Fruit fly (Drosophila melanogaster) whole organism, embryonic: Measurements from ENCODE around the gene Rbp1-like.

ENCODE experiments used
- ATbp ChIP-seq: fragments of 200-800 bp; sonication (Bioruptor generic); optimal IDR thresholded peaks from 2 replicates; lab custom pipeline; 2017; ENCODE audit warnings: missing biosample characterization, mild to moderate bottlenecking, missing genetic modification characterization, missing genetic modification reagents
- Awh ChIP-seq: fragments of 200-800 bp; sonication (Bioruptor generic); IDR thresholded peaks from 2 replicates; pipeline ENCODE4, ENCODE4 v1.3.6; 2022; ENCODE audit warnings: missing biosample characterization, missing genetic modification characterization
- B-H2 ChIP-seq: fragments of 200-800 bp; sonication (Bioruptor generic); optimal IDR thresholded peaks from 2 replicates; lab custom pipeline; 2018; ENCODE audit warnings: missing biosample characterization, mild to moderate bottlenecking, missing genetic modification characterization
- Bgb ChIP-seq: fragments of 200-800 bp; sonication (Bioruptor generic); IDR thresholded peaks from 2 replicates; pipeline ENCODE4 v1.3.6; 2022; ENCODE audit warnings: missing biosample characterization, missing genetic modification characterization; ENCODE audit not compliant: partially characterized antibody
- CG10209 ChIP-seq: fragments of 200-800 bp; sonication (Bioruptor generic); optimal IDR thresholded peaks from 3 replicates; lab custom pipeline; 2017; ENCODE audit warnings: missing biosample characterization, mild to moderate bottlenecking, missing genetic modification characterization, missing genetic modification reagents
- CG11085 ChIP-seq: fragments of 200-800 bp; sonication (Bioruptor generic); IDR thresholded peaks from 2 replicates; pipeline ENCODE4 v1.3.6; 2022; ENCODE audit warnings: missing biosample characterization, missing genetic modification characterization
- CG11504 ChIP-seq: fragments of 200-800 bp; sonication (Bioruptor generic); optimal IDR thresholded peaks from 3 replicates; lab custom pipeline; 2019; ENCODE audit warnings: missing biosample characterization, mild to moderate bottlenecking, missing genetic modification characterization, moderate library complexity
- CG12155 ChIP-seq: fragments of 200-800 bp; sonication (Bioruptor generic); optimal IDR thresholded peaks from 3 replicates; lab custom pipeline; 2016; ENCODE audit warnings: missing biosample characterization, missing genetic modification characterization
- CG14710 ChIP-seq: fragments of 200-800 bp; sonication (Bioruptor generic); optimal IDR thresholded peaks from 3 replicates; lab custom pipeline; 2019; ENCODE audit warnings: missing biosample characterization, mild to moderate bottlenecking, missing genetic modification characterization, moderate library complexity
- CG15011 ChIP-seq: fragments of 200-800 bp; sonication (Bioruptor generic); optimal IDR thresholded peaks from 3 replicates; lab custom pipeline; 2018; ENCODE audit warnings: missing biosample characterization, mild to moderate bottlenecking, missing genetic modification characterization
- CG15073 ChIP-seq: fragments of 200-800 bp; sonication (Bioruptor generic); optimal IDR thresholded peaks from 2 replicates; lab custom pipeline; 2016; ENCODE audit warnings: missing biosample characterization, missing genetic modification characterization
- CG15696 ChIP-seq: fragments of 200-800 bp; sonication (Bioruptor generic); optimal IDR thresholded peaks from 2 replicates; lab custom pipeline; 2019; ENCODE audit warnings: missing biosample characterization, mild to moderate bottlenecking, missing genetic modification characterization, moderate library complexity
- CG1603 ChIP-seq: fragments of 200-800 bp; sonication (Bioruptor generic); optimal IDR thresholded peaks from 2 replicates; lab custom pipeline; 2019; ENCODE audit warnings: missing biosample characterization, mild to moderate bottlenecking, missing genetic modification characterization, moderate library complexity
- CG17359 ChIP-seq: fragments of 200-800 bp; sonication (Bioruptor generic); optimal IDR thresholded peaks from 3 replicates; lab custom pipeline; 2018; ENCODE audit warnings: missing biosample characterization, mild to moderate bottlenecking, missing genetic modification characterization, moderate library complexity
- CG17568 ChIP-seq: fragments of 200-800 bp; sonication (Bioruptor generic); optimal IDR thresholded peaks from 2 replicates; lab custom pipeline; 2018; ENCODE audit warnings: missing biosample characterization, mild to moderate bottlenecking, missing genetic modification characterization, moderate library complexity
- CG2889 ChIP-seq: fragments of 200-800 bp; sonication (Bioruptor generic); IDR thresholded peaks from 3 replicates; pipeline ENCODE4 v1.3.6; 2022; ENCODE audit warnings: missing biosample characterization, missing genetic modification characterization
- CG32532 ChIP-seq: fragments of 200-800 bp; sonication (Bioruptor generic); IDR thresholded peaks from 2 replicates; pipeline ENCODE4 v1.3.6; 2022; ENCODE audit warnings: missing biosample characterization, missing genetic modification characterization
- CG7839 ChIP-seq: fragments of 200-800 bp; sonication (Bioruptor generic); optimal IDR thresholded peaks from 3 replicates; lab custom pipeline; 2018; ENCODE audit warnings: missing biosample characterization, mild to moderate bottlenecking, missing genetic modification characterization, moderate library complexity
- CG8944 ChIP-seq: fragments of 200-800 bp; sonication (Bioruptor generic); optimal IDR thresholded peaks from 3 replicates; lab custom pipeline; 2016; ENCODE audit warnings: missing biosample characterization, missing genetic modification characterization
- CrebB ChIP-seq: fragments of 200-800 bp; sonication (Bioruptor generic); optimal IDR thresholded peaks from 3 replicates; lab custom pipeline; 2018; ENCODE audit warnings: missing biosample characterization, mild to moderate bottlenecking, missing genetic modification characterization
- Dip2 ChIP-seq: fragments of 200-800 bp; sonication (Bioruptor generic); IDR thresholded peaks from 2 replicates; pipeline ENCODE4 v1.3.6; 2022; ENCODE audit warnings: missing biosample characterization, missing genetic modification characterization
- Dip3 ChIP-seq: fragments of 200-800 bp; sonication (Bioruptor generic); optimal IDR thresholded peaks from 3 replicates; lab custom pipeline; 2016; ENCODE audit warnings: missing biosample characterization, missing genetic modification characterization
- Doc2 ChIP-seq: fragments of 200-800 bp; sonication (Bioruptor generic); IDR thresholded peaks from 2 replicates; pipeline ENCODE4 v1.3.6; 2022; ENCODE audit warnings: missing biosample characterization, missing genetic modification characterization
- Eip74EF ChIP-seq, 2 experiments: fragments of 200-800 bp in 1 of 2; fragments of >200 bp in 1 of 2; sonication (Bioruptor generic) in 1 of 2; optimal IDR thresholded peaks; 2 replicates each; lab custom pipeline; 2017 to 2019; ENCODE audit warnings: missing biosample characterization in 2 of 2, missing genetic modification characterization in 2 of 2, mild to moderate bottlenecking in 1 of 2, moderate library complexity in 1 of 2
- H15 ChIP-seq: fragments of 200-800 bp; sonication (Bioruptor generic); IDR thresholded peaks from 3 replicates; pipeline ENCODE4 v1.3.6; 2022; ENCODE audit warnings: missing biosample characterization, missing genetic modification characterization
- Rfx ChIP-seq: fragments of 200-800 bp; sonication (Bioruptor generic); IDR thresholded peaks from 2 replicates; pipeline ENCODE4 v1.3.6; 2022; ENCODE audit warnings: missing biosample characterization, missing genetic modification characterization
- TFAM ChIP-seq: fragments of 200-800 bp; sonication (Bioruptor generic); optimal IDR thresholded peaks from 2 replicates; lab custom pipeline; 2017; ENCODE audit warnings: missing biosample characterization, missing genetic modification characterization, inconsistent platforms
- Taf1 ChIP-seq: fragments of 200-800 bp; sonication (Bioruptor generic); IDR thresholded peaks from 2 replicates; pipeline ENCODE4 v1.3.6; 2022; ENCODE audit warnings: missing biosample characterization, missing genetic modification characterization
- aop ChIP-seq: fragments of 200-800 bp; sonication (Bioruptor generic); IDR thresholded peaks from 2 replicates; pipeline ENCODE4 v1.3.6; 2022; ENCODE audit warnings: missing biosample characterization, missing genetic modification characterization
- bbx ChIP-seq: fragments of 200-800 bp; sonication (Bioruptor generic); IDR thresholded peaks from 2 replicates; pipeline ENCODE4 v1.3.6; 2022; ENCODE audit warnings: missing biosample characterization, missing genetic modification characterization; ENCODE audit not compliant: partially characterized antibody
- bigmax ChIP-seq: fragments of 200-800 bp; sonication (Bioruptor generic); optimal IDR thresholded peaks from 2 replicates; lab custom pipeline; 2018; ENCODE audit warnings: missing biosample characterization, mild to moderate bottlenecking, missing genetic modification characterization
- cas ChIP-seq: fragments of 200-800 bp; sonication (Bioruptor generic); IDR thresholded peaks from 2 replicates; pipeline ENCODE4 v1.3.6; 2022; ENCODE audit warnings: missing biosample characterization, missing genetic modification characterization
- chinmo ChIP-seq: fragments of 200-800 bp; sonication (Bioruptor generic); IDR thresholded peaks from 4 replicates; pipeline ENCODE4 v1.3.6; 2022; ENCODE audit warnings: missing biosample characterization, missing genetic modification characterization; ENCODE audit not compliant: partially characterized antibody
- ems ChIP-seq: fragments of 200-800 bp; sonication (Bioruptor generic); optimal IDR thresholded peaks from 3 replicates; lab custom pipeline; 2016; ENCODE audit warnings: missing biosample characterization, missing genetic modification characterization
- eyg ChIP-seq: fragments of 200-800 bp; sonication (Bioruptor generic); optimal IDR thresholded peaks from 3 replicates; lab custom pipeline; 2016; ENCODE audit warnings: missing biosample characterization, missing genetic modification characterization
- gem ChIP-seq: fragments of 200-800 bp; sonication (Bioruptor generic); optimal IDR thresholded peaks from 2 replicates; lab custom pipeline; 2019; ENCODE audit warnings: missing biosample characterization, mild to moderate bottlenecking, missing genetic modification characterization, moderate library complexity
- hb ChIP-seq: fragments of 200-800 bp; sonication (Bioruptor generic); IDR thresholded peaks from 3 replicates; pipeline ENCODE4 v1.3.6; 2022; ENCODE audit warnings: missing biosample characterization, missing genetic modification characterization; ENCODE audit not compliant: partially characterized antibody
- inv ChIP-seq: fragments of 200-800 bp; sonication (Bioruptor generic); IDR thresholded peaks from 2 replicates; pipeline ENCODE4 v1.3.6; 2022; ENCODE audit warnings: missing biosample characterization, missing genetic modification characterization; ENCODE audit not compliant: partially characterized antibody
- klu ChIP-seq: fragments of 200-800 bp; sonication (Bioruptor generic); IDR thresholded peaks from 2 replicates; pipeline ENCODE4 v1.3.6; 2022; ENCODE audit warnings: missing biosample characterization, missing genetic modification characterization
- mirr ChIP-seq: fragments of 200-800 bp; sonication (Bioruptor generic); optimal IDR thresholded peaks from 3 replicates; lab custom pipeline; 2018; ENCODE audit warnings: missing biosample characterization, mild to moderate bottlenecking, missing genetic modification characterization
- nmo ChIP-seq: fragments of 200-800 bp; sonication (Bioruptor generic); optimal IDR thresholded peaks from 2 replicates; lab custom pipeline; 2018; ENCODE audit warnings: missing biosample characterization, mild to moderate bottlenecking, missing genetic modification characterization, moderate library complexity
- nom ChIP-seq: fragments of 200-800 bp; sonication (Bioruptor generic); optimal IDR thresholded peaks from 2 replicates; lab custom pipeline; 2017; ENCODE audit warnings: missing biosample characterization, missing genetic modification characterization, mild to moderate bottlenecking, moderate library complexity, missing genetic modification reagents
- onecut ChIP-seq: fragments of 200-800 bp; sonication (Bioruptor generic); IDR thresholded peaks from 2 replicates; pipeline ENCODE4 v1.3.6; 2022; ENCODE audit warnings: missing biosample characterization, missing genetic modification characterization
- peb ChIP-seq: fragments of 200-800 bp; sonication (Bioruptor generic); IDR thresholded peaks from 2 replicates; pipeline ENCODE4 v1.3.6; 2022; ENCODE audit warnings: missing biosample characterization, missing genetic modification characterization
- repo ChIP-seq: fragments of 200-800 bp; sonication (Bioruptor generic); optimal IDR thresholded peaks from 2 replicates; lab custom pipeline; 2016; ENCODE audit warnings: missing biosample characterization, missing genetic modification characterization
- run ChIP-seq: fragments of 200-800 bp; sonication (Bioruptor generic); optimal IDR thresholded peaks from 3 replicates; lab custom pipeline; 2018; ENCODE audit warnings: missing biosample characterization, mild to moderate bottlenecking, missing genetic modification characterization
- scrt ChIP-seq: fragments of 200-800 bp; sonication (Bioruptor generic); optimal IDR thresholded peaks from 2 replicates; lab custom pipeline; 2018; ENCODE audit warnings: missing biosample characterization, mild to moderate bottlenecking, missing genetic modification characterization, moderate library complexity
- tin ChIP-seq: fragments of 200-800 bp; sonication (Bioruptor generic); optimal IDR thresholded peaks from 3 replicates; lab custom pipeline; 2016; ENCODE audit warnings: missing biosample characterization, missing genetic modification characterization

Gene Rbp1-like

dm6 chrX:13396378-13397099 is 11.9 kb upstream of the Rbp1-like start, which contains the start of gene Bcat (continued):
- TF ChIP-seq CG17568 (GFP tag; lab: Kevin White, UChicago) (no peak), tin (GFP tag; lab: Kevin White, UChicago) (peak; percentile 52), nom (peak; percentile 57), Taf1 (no peak), CG1603 (tag; lab: Kevin White, UChicago) (peak; percentile 4), CG11085 (GFP tag; lab: Robert Waterston, UW) (peak; percentile 57; the same call in 1 of the 2 replicates), CG17359 (tag; lab: Kevin White, UChicago) (peak; percentile 29), Eip74EF (GFP tag; optimal IDR thresholded peaks at IDR 0.05; lab: Kevin White, UChicago) (peak in 1 of 2 experiments; percentile 45), CG7839 (peak; percentile 83), bbx (no peak), hb (no peak), nmo (peak; percentile 84), peb (GFP tag; lab: Robert Waterston, UW) (no peak), ems (GFP tag; lab: Kevin White, UChicago) (no peak), CG12155 (no peak), gem (tag; lab: Kevin White, UChicago) (peak; percentile 85), scrt (GFP tag; lab: Kevin White, UChicago) (peak; percentile 58), Rfx (GFP tag; lab: Robert Waterston, UW) (peak; percentile 68; the same call in 1 of the 2 replicates), CG15073 (GFP tag; lab: Kevin White, UChicago) (no peak), inv (no peak), CG2889 (0 out of 3 replicates have a peak, but pooled peaks have one; percentile 39), TFAM (GFP tag; lab: Kevin White, UChicago) (no peak), klu (GFP tag; lab: Robert Waterston, UW) (no peak; the same call in 1 of the 2 replicates), ATbp (GFP tag; lab: Kevin White, UChicago) (peak; percentile 11), run (tag; lab: Kevin White, UChicago) (peak; percentile 11), Dip2 (GFP tag; lab: Robert Waterston, UW) (no peak), Doc2 (GFP tag; lab: Robert Waterston, UW) (no peak), Dip3 (GFP tag; lab: Kevin White, UChicago) (peak; percentile 51), aop (GFP tag; lab: Robert Waterston, UW) (no peak), onecut (GFP tag; lab: Robert Waterston, UW) (no peak), CG10209 (GFP tag; lab: Kevin White, UChicago) (peak; percentile 82), mirr (GFP tag; lab: Kevin White, UChicago) (peak; percentile 16), B-H2 (GFP tag; lab: Kevin White, UChicago) (peak; percentile 4), repo (GFP tag; lab: Kevin White, UChicago) (no peak), CG15696 (tag; lab: Kevin White, UChicago) (no peak), eyg (GFP tag; lab: Kevin White, UChicago) (no peak), CG15011 (GFP tag; lab: Kevin White, UChicago) (peak; percentile 63), Bgb (GFP tag; lab: Robert Waterston, UW) (no peak), CG14710 (tag; lab: Kevin White, UChicago) (peak; percentile 20), H15 (no peak; the same call in 2 of the 3 replicates), chinmo (GFP tag; lab: Robert Waterston, UW) (peak; percentile 68; the same call in 1 of the 4 replicates), cas (GFP tag; lab: Robert Waterston, UW) (no peak), bigmax (GFP tag; lab: Kevin White, UChicago) (no peak), CG11504 (peak; percentile 85), CrebB (tag; lab: Kevin White, UChicago) (no peak), CG8944 (peak; percentile 30), CG32532 (peak; percentile 73; the same call in 1 of the 2 replicates), Awh (0 out of 2 replicates have a peak, but pooled peaks have one; percentile 14)
